Worm (Caenorhabditis elegans): ENCODE results near the gene spot-1.

spot-1 gene

DNA sequence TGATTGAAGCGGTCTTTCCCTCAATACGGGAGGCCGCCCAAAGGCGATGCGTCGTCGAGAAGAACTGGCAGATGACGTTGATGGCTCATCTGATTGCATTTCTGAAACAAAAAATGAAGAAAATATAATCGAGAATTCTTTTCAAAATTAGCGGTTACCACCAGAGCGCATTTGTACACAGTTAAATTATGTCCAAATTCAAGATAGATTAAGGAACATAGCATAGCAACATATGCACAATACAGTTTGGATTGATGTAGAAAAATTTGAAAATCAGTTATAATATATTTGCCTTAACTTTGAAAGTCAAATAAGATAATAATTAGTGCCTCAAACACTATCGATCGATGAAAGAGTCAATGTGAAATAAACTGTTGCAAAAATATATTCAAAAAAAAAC is 47.4 kb downstream of the spot-1 start, which contains the start of gene R151.8:
TSS of gene R151.8 (minus strand) at position 101 of the 400 bp plus-strand sequence.
- no peak for TF ChIP-seq ets-5 (GFP tag; IDR thresholded peaks at IDR 0.05)
- peak; percentile 13 for TF ChIP-seq nhr-85 (tag)
- no peak for TF ChIP-seq nhr-20 (tag; optimal IDR thresholded peaks at IDR 0.05)
- no peak for TF ChIP-seq unc-30 (tag; optimal IDR thresholded peaks at IDR 0.05)
- no peak for TF ChIP-seq fkh-4 (tag; optimal IDR thresholded peaks at IDR 0.05; ENCODE audit: borderline replicate concordance)

DNA sequence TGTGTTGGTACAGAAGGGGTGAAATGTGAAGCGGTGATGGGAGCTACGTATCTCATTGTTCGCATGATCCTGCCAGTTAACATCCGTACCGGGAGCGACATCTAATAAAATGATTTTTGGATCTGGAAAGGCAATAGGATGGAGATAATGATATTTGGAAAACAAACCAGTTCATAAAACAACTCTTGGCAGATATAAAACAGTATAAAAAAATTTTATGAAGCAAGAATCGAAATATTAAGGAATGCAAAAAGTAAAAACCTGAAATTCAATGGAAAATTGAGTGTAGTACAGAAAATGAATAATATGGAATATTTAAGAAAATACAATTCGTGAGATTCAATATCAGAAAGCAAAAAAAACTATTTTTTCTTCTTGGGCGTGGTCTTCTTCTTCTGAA is 50.5 kb downstream of the spot-1 start, which contains the start of gene hsp-75:
TSS of gene hsp-75 (minus strand) at position 101 of the 400 bp plus-strand sequence.
- TF ChIP-seq nhr-85 (tag) (no peak), mab-9 (GFP tag; IDR thresholded peaks at IDR 0.05) (no peak), sup-37 (GFP tag; optimal IDR thresholded peaks at IDR 0.05) (no peak), nhr-20 (tag; optimal IDR thresholded peaks at IDR 0.05) (no peak), mep-1 (tag; optimal IDR thresholded peaks at IDR 0.05) (no peak), egl-13 (tag; optimal IDR thresholded peaks at IDR 0.05) (no peak), nhr-71 (tag; optimal IDR thresholded peaks at IDR 0.05) (no peak), lin-35 (GFP tag; optimal IDR thresholded peaks at IDR 0.05) (no peak), lsy-2 (tag; optimal IDR thresholded peaks at IDR 0.05) (no peak)
